Worm (Caenorhabditis elegans) whole organism, late embryonic: ENCODE data around the gene dhs-12.

Source experiments
- C38D4.7 ChIP-seq: fragments of 200-800 bp; sonication (Bioruptor generic); optimal IDR thresholded peaks from 2 replicates; lab custom pipeline; 2018; ENCODE audit warnings: mild to moderate bottlenecking, missing genetic modification characterization, moderate library complexity, missing compliant biosample characterization
- T23F11.4 ChIP-seq: fragments of 200-800 bp; sonication (Bioruptor generic); optimal IDR thresholded peaks from 2 replicates; lab custom pipeline; 2018; ENCODE audit warnings: mild to moderate bottlenecking, missing genetic modification characterization, missing compliant biosample characterization
- Y22D7AL.16 ChIP-seq: sonication (generic microtip); optimal IDR thresholded peaks from 2 replicates; lab custom pipeline; 2016; ENCODE audit warnings: missing genetic modification characterization, missing compliant biosample characterization
- ahr-1 ChIP-seq: sonication (generic microtip); optimal IDR thresholded peaks from 2 replicates; lab custom pipeline; 2016; ENCODE audit warnings: missing genetic modification characterization, missing compliant biosample characterization
- ceh-14 ChIP-seq: sonication (generic microtip); optimal IDR thresholded peaks from 2 replicates; lab custom pipeline; 2016; ENCODE audit warnings: missing genotype, missing genetic modification characterization, missing compliant biosample characterization
- ceh-19 ChIP-seq: fragments of 200-800 bp; sonication (Bioruptor generic); optimal IDR thresholded peaks from 2 replicates; lab custom pipeline; 2018; ENCODE audit warnings: mild to moderate bottlenecking, missing genetic modification characterization, missing compliant biosample characterization
- ceh-2 ChIP-seq: sonication (generic microtip); optimal IDR thresholded peaks from 2 replicates; lab custom pipeline; 2016; ENCODE audit warnings: missing genotype, missing genetic modification characterization, missing compliant biosample characterization
- ceh-24 ChIP-seq: sonication (generic microtip); optimal IDR thresholded peaks from 2 replicates; lab custom pipeline; 2016; ENCODE audit warnings: mild to moderate bottlenecking, missing genetic modification characterization, missing compliant biosample characterization
- ceh-30 ChIP-seq: fragments of 150-350 bp; optimal IDR thresholded peaks from 2 replicates; lab custom pipeline; 2014; ENCODE audit warnings: missing biosample characterization, missing genetic modification characterization
- ceh-31 ChIP-seq: sonication (generic microtip); optimal IDR thresholded peaks from 2 replicates; lab custom pipeline; 2016; ENCODE audit warnings: missing genetic modification characterization, missing compliant biosample characterization
- ceh-34 ChIP-seq: sonication (generic microtip); optimal IDR thresholded peaks from 2 replicates; lab custom pipeline; 2016; ENCODE audit warnings: mild to moderate bottlenecking, missing genetic modification characterization, missing compliant biosample characterization
- ceh-45 ChIP-seq: fragments of 200-800 bp; sonication (Bioruptor generic); IDR thresholded peaks from 2 replicates; pipeline ENCODE4 v1.3.6; 2022; ENCODE audit warnings: missing genetic modification reagents, missing genetic modification characterization, missing compliant biosample characterization
- dve-1 ChIP-seq: sonication (generic microtip); optimal IDR thresholded peaks from 2 replicates; lab custom pipeline; 2017; ENCODE audit warnings: antibody characterized with exemption, mild to moderate bottlenecking, missing genetic modification characterization, missing compliant biosample characterization
- ets-4 ChIP-seq: sonication (generic microtip); optimal IDR thresholded peaks from 2 replicates; lab custom pipeline; 2016; ENCODE audit warnings: missing genetic modification characterization, missing compliant biosample characterization
- eyg-1 ChIP-seq: sonication (generic microtip); optimal IDR thresholded peaks from 2 replicates; lab custom pipeline; 2016; ENCODE audit warnings: missing genotype, missing genetic modification characterization, missing compliant biosample characterization
- fax-1 ChIP-seq: sonication (generic microtip); optimal IDR thresholded peaks from 2 replicates; lab custom pipeline; 2016; ENCODE audit warnings: missing genotype, missing genetic modification characterization, missing compliant biosample characterization
- hlh-13 ChIP-seq: fragments of 200-800 bp; sonication (Bioruptor generic); optimal IDR thresholded peaks from 2 replicates; lab custom pipeline; 2018; ENCODE audit warnings: mild to moderate bottlenecking, missing genetic modification characterization, missing compliant biosample characterization
- hlh-15 ChIP-seq: sonication (generic microtip); optimal IDR thresholded peaks from 2 replicates; lab custom pipeline; 2016; ENCODE audit warnings: missing genetic modification characterization, missing compliant biosample characterization
- hlh-30 ChIP-seq: sonication (generic microtip); optimal IDR thresholded peaks from 2 replicates; lab custom pipeline; 2017; ENCODE audit warnings: antibody characterized with exemption, missing genetic modification characterization, missing compliant biosample characterization; ENCODE audit not compliant: insufficient read depth
- hlh-6 ChIP-seq: sonication (generic microtip); optimal IDR thresholded peaks from 2 replicates; lab custom pipeline; 2016; ENCODE audit warnings: missing genotype, missing genetic modification characterization, missing compliant biosample characterization
- hlh-8 ChIP-seq: sonication (generic microtip); optimal IDR thresholded peaks from 2 replicates; lab custom pipeline; 2016; ENCODE audit warnings: missing genotype, missing genetic modification characterization, missing compliant biosample characterization
- madf-2 ChIP-seq: sonication (generic microtip); optimal IDR thresholded peaks from 2 replicates; lab custom pipeline; 2017; ENCODE audit warnings: missing genetic modification characterization, missing compliant biosample characterization
- mec-3 ChIP-seq: sonication (generic microtip); optimal IDR thresholded peaks from 2 replicates; lab custom pipeline; 2016; ENCODE audit warnings: borderline replicate concordance, missing genetic modification characterization, missing compliant biosample characterization
- nfya-1 ChIP-seq: sonication (generic microtip); optimal IDR thresholded peaks from 2 replicates; lab custom pipeline; 2017; ENCODE audit warnings: missing genetic modification characterization, mild to moderate bottlenecking, missing compliant biosample characterization, antibody characterized with exemption, moderate library complexity
- nhr-11 ChIP-seq: fragments of 150-350 bp; optimal IDR thresholded peaks from 2 replicates; lab custom pipeline; 2014; ENCODE audit warnings: missing biosample characterization, missing genetic modification characterization
- pat-9 ChIP-seq: fragments of 200-800 bp; sonication (Bioruptor generic); optimal IDR thresholded peaks from 2 replicates; lab custom pipeline; 2018; ENCODE audit warnings: mild to moderate bottlenecking, missing genetic modification characterization, moderate library complexity, missing compliant biosample characterization
- pqm-1 ChIP-seq: sonication (generic microtip); optimal IDR thresholded peaks from 2 replicates; lab custom pipeline; 2016; ENCODE audit warnings: missing genetic modification characterization, missing compliant biosample characterization
- ref-2 ChIP-seq: sonication (generic microtip); optimal IDR thresholded peaks from 2 replicates; lab custom pipeline; 2016; ENCODE audit warnings: missing genetic modification characterization, missing compliant biosample characterization
- rnt-1 ChIP-seq: sonication (generic microtip); optimal IDR thresholded peaks from 2 replicates; lab custom pipeline; 2016; ENCODE audit warnings: missing genetic modification characterization, missing compliant biosample characterization
- sox-2 ChIP-seq: fragments of 200-800 bp; sonication (Bioruptor generic); IDR thresholded peaks from 2 replicates; pipeline ENCODE4 v1.3.6; 2022; ENCODE audit warnings: missing genetic modification reagents, missing genetic modification characterization, missing compliant biosample characterization
- unc-42 ChIP-seq: sonication (generic microtip); optimal IDR thresholded peaks from 2 replicates; lab custom pipeline; 2016; ENCODE audit warnings: missing genotype, missing genetic modification characterization, missing compliant biosample characterization
- unc-55 ChIP-seq: sonication (generic microtip); optimal IDR thresholded peaks from 2 replicates; lab custom pipeline; 2017; ENCODE audit warnings: missing biosample characterization, missing genetic modification reagents, missing genetic modification characterization
- unc-86 ChIP-seq: sonication (generic microtip); optimal IDR thresholded peaks from 2 replicates; lab custom pipeline; 2016; ENCODE audit warnings: missing genetic modification characterization, missing compliant biosample characterization
- ztf-16 ChIP-seq: sonication (generic microtip); optimal IDR thresholded peaks from 2 replicates; lab custom pipeline; 2017; ENCODE audit warnings: missing genetic modification characterization, missing compliant biosample characterization

The dhs-12 gene

ce11 chrIV:10176252-10176730 lies 34.0 kb downstream of the dhs-12 start, which contains the start of gene rack-1:
TSS of gene rack-1 (plus strand) at chrIV:10176680.
- TF ChIP-seq madf-2 (tag; lab: Kevin White, UChicago) (no peak), ceh-2 (tag; lab: Kevin White, UChicago) (no peak), C38D4.7 (no peak), sox-2 (GFP tag; lab: Robert Waterston, UW) (no peak), ztf-16 (tag; lab: Kevin White, UChicago) (no peak), ceh-19 (GFP tag; lab: Kevin White, UChicago) (no peak), ceh-31 (tag; lab: Kevin White, UChicago) (peak; percentile 11), unc-42 (tag; lab: Kevin White, UChicago) (peak; percentile 66), ahr-1 (tag; lab: Kevin White, UChicago) (no peak), fax-1 (tag; lab: Kevin White, UChicago) (peak; percentile 3), hlh-8 (no peak), nfya-1 (peak; percentile 20), ceh-45 (GFP tag; lab: Robert Waterston, UW) (no peak), nhr-11 (tag; lab: Kevin White, UChicago) (no peak)

ce11 chrIV:10177779-10178178 lies 35.5 kb downstream of the dhs-12 start, which contains the start of gene mspn-1:
TSS of gene mspn-1 (plus strand) at chrIV:10177968.
- TF ChIP-seq pqm-1 (tag; lab: Kevin White, UChicago), result no peak
- no peak for TF ChIP-seq ceh-24 (tag; lab: Kevin White, UChicago)
- TF ChIP-seq C38D4.7, result no peak
- TF ChIP-seq T23F11.4 (GFP tag; lab: Kevin White, UChicago), result no peak

- TF ChIP-seq ref-2 (tag; lab: Kevin White, UChicago) (no peak), hlh-30 (tag; lab: Kevin White, UChicago) (peak; percentile 83), pat-9 (tag; lab: Kevin White, UChicago) (no peak), unc-55 (GFP tag; lab: Kevin White, UChicago) (peak; percentile 70)
Observed at ce11 chrIV:10180133-10180749, 38.0 kb downstream of the dhs-12 start, which contains the start of gene gta-1. TSS of gene gta-1 (plus strand) at chrIV:10180660.

ce11 chrIV:10188505-10188904 lies 46.2 kb downstream of the dhs-12 start:
- TF ChIP-seq T23F11.4 (GFP tag; lab: Kevin White, UChicago) (no peak), unc-42 (tag; lab: Kevin White, UChicago) (peak; percentile 34)

ce11 chrIV:10190586-10190985 lies 48.3 kb downstream of the dhs-12 start:
- TF ChIP-seq dve-1 (tag; lab: Kevin White, UChicago) (no peak), ceh-34 (tag; lab: Kevin White, UChicago) (peak; percentile 52), rnt-1 (tag; lab: Kevin White, UChicago) (no peak), ets-4 (tag; lab: Kevin White, UChicago) (no peak), ceh-24 (tag; lab: Kevin White, UChicago) (no peak), ceh-14 (tag; lab: Kevin White, UChicago) (no peak), Y22D7AL.16 (tag; lab: Kevin White, UChicago) (no peak), ceh-45 (GFP tag; lab: Robert Waterston, UW) (no peak)

- TF ChIP-seq ref-2 (tag; lab: Kevin White, UChicago) (no peak), unc-42 (tag; lab: Kevin White, UChicago) (peak; percentile 82)
- TF ChIP-seq, all 69 proteins: peak for 1
Observed at ce11 chrIV:10191498-10191897, 49.2 kb downstream of the dhs-12 start.

- no peak for TF ChIP-seq pqm-1 (tag; lab: Kevin White, UChicago)
- TF ChIP-seq unc-86 (tag; lab: Kevin White, UChicago), result no peak
- TF ChIP-seq eyg-1 (tag; lab: Kevin White, UChicago), result no peak
- TF ChIP-seq ceh-30 (tag; lab: Kevin White, UChicago), result no peak
- TF ChIP-seq hlh-6, result no peak
- no peak for TF ChIP-seq nhr-11 (tag; lab: Kevin White, UChicago)
- no peak for TF ChIP-seq hlh-13 (GFP tag; lab: Kevin White, UChicago)
- TF ChIP-seq ztf-16 (tag; lab: Kevin White, UChicago), result no peak
- no peak for TF ChIP-seq hlh-15 (tag; lab: Kevin White, UChicago)
- TF ChIP-seq mec-3 (tag; lab: Kevin White, UChicago), result no peak
Observed at ce11 chrIV:10194345-10194744, 52.1 kb downstream of the dhs-12 start, which contains the start of gene ptrg-1. TSS of gene ptrg-1 (minus strand) at chrIV:10194445.
